Fruit fly (Drosophila melanogaster) whole organism, embryonic: ENCODE data around the gene CG14131.
A peak's percentile ranks its signal among the peaks of the same experiment; 100 is the strongest.

Source experiments
- Atf-2 ChIP-seq: fragments of 200-800 bp; sonication (Bioruptor generic); optimal IDR thresholded peaks from 2 replicates; lab custom pipeline; 2016; ENCODE audit warnings: missing biosample characterization, missing genetic modification characterization
- Atf6 ChIP-seq: fragments of 200-800 bp; sonication (Bioruptor generic); IDR thresholded peaks from 2 replicates; pipeline ENCODE4 v1.3.6; 2022; ENCODE audit warnings: missing biosample characterization, missing genetic modification characterization
- B-H1 ChIP-seq: fragments of 200-800 bp; sonication (Bioruptor generic); IDR thresholded peaks from 3 replicates; pipeline ENCODE4 v1.3.6; 2022; ENCODE audit warnings: missing biosample characterization, missing genetic modification characterization
- Bdp1 ChIP-seq: fragments of 200-800 bp; sonication (Bioruptor generic); optimal IDR thresholded peaks from 3 replicates; lab custom pipeline; 2016; ENCODE audit warnings: missing biosample characterization, missing genetic modification characterization
- CG1024 ChIP-seq: fragments of 200-800 bp; sonication (Bioruptor generic); IDR thresholded peaks from 2 replicates; pipeline ENCODE4 v1.3.6; 2022; ENCODE audit warnings: missing biosample characterization, missing genetic modification characterization
- CG11723 ChIP-seq: fragments of 200-800 bp; sonication (Bioruptor generic); optimal IDR thresholded peaks from 2 replicates; lab custom pipeline; 2017; ENCODE audit warnings: missing biosample characterization, mild to moderate bottlenecking, missing genetic modification characterization
- CG13287 ChIP-seq: fragments of 200-800 bp; sonication (Bioruptor generic); IDR thresholded peaks from 2 replicates; pipeline ENCODE4 v1.3.6; 2022; ENCODE audit warnings: missing biosample characterization, missing genetic modification characterization; ENCODE audit not compliant: partially characterized antibody
- CG14710 ChIP-seq: fragments of 200-800 bp; sonication (Bioruptor generic); optimal IDR thresholded peaks from 3 replicates; lab custom pipeline; 2019; ENCODE audit warnings: missing biosample characterization, mild to moderate bottlenecking, missing genetic modification characterization, moderate library complexity
- CG14860 ChIP-seq: fragments of 200-800 bp; sonication (Bioruptor generic); IDR thresholded peaks from 3 replicates; pipeline ENCODE4 v1.3.6; 2022; ENCODE audit warnings: missing biosample characterization, missing genetic modification characterization; ENCODE audit not compliant: partially characterized antibody
- CG15011 ChIP-seq: fragments of 200-800 bp; sonication (Bioruptor generic); optimal IDR thresholded peaks from 3 replicates; lab custom pipeline; 2018; ENCODE audit warnings: missing biosample characterization, mild to moderate bottlenecking, missing genetic modification characterization
- CG16813 ChIP-seq: fragments of 200-800 bp; sonication (Bioruptor generic); IDR thresholded peaks from 3 replicates; pipeline ENCODE4 v1.3.6; 2022; ENCODE audit warnings: missing biosample characterization, missing genetic modification characterization; ENCODE audit not compliant: partially characterized antibody
- CG17802 ChIP-seq: fragments of 200-800 bp; sonication (Bioruptor generic); optimal IDR thresholded peaks from 2 replicates; lab custom pipeline; 2018; ENCODE audit warnings: missing biosample characterization, mild to moderate bottlenecking, missing genetic modification characterization, moderate library complexity
- CG2712 ChIP-seq: fragments of 200-800 bp; optimal IDR thresholded peaks from 3 replicates; lab custom pipeline; 2019; ENCODE audit warnings: missing biosample characterization, mild to moderate bottlenecking, missing genetic modification characterization, moderate library complexity
- CG33213 ChIP-seq: fragments of 200-800 bp; sonication (Bioruptor generic); optimal IDR thresholded peaks from 3 replicates; lab custom pipeline; 2016; ENCODE audit warnings: missing biosample characterization, missing genetic modification characterization
- CG3407 ChIP-seq: fragments of 200-800 bp; sonication (Bioruptor generic); optimal IDR thresholded peaks from 2 replicates; lab custom pipeline; 2018; ENCODE audit warnings: missing biosample characterization, mild to moderate bottlenecking, missing genetic modification characterization
- CG3847 ChIP-seq: fragments of 200-800 bp; sonication (Bioruptor generic); IDR thresholded peaks from 2 replicates; pipeline ENCODE4 v1.3.6; 2022; ENCODE audit warnings: missing biosample characterization, missing genetic modification characterization
- CG4730 ChIP-seq: fragments of 200-800 bp; sonication (Bioruptor generic); IDR thresholded peaks from 2 replicates; pipeline ENCODE4 v1.3.6; 2022; ENCODE audit warnings: missing biosample characterization, missing genetic modification characterization
- CG6854 ChIP-seq: fragments of 200-800 bp; sonication (Bioruptor generic); optimal IDR thresholded peaks from 3 replicates; lab custom pipeline; 2017; ENCODE audit warnings: missing biosample characterization, mild to moderate bottlenecking, missing genetic modification characterization
- CG7372 ChIP-seq: fragments of 200-800 bp; sonication (Bioruptor generic); IDR thresholded peaks from 2 replicates; pipeline ENCODE4 v1.3.6; 2022; ENCODE audit warnings: missing biosample characterization, missing genetic modification characterization
- CG7963 ChIP-seq: fragments of 200-800 bp; sonication (Bioruptor generic); IDR thresholded peaks from 3 replicates; pipeline ENCODE4 v1.3.6; 2022; ENCODE audit warnings: missing biosample characterization, missing genetic modification characterization; ENCODE audit not compliant: partially characterized antibody
- CG8478 ChIP-seq: fragments of >200 bp; optimal IDR thresholded peaks from 2 replicates; lab custom pipeline; 2018
- Dll ChIP-seq: fragments of 200-800 bp; sonication (Bioruptor generic); IDR thresholded peaks from 4 replicates; pipeline ENCODE4 v1.3.6; 2022; ENCODE audit warnings: missing biosample characterization, missing genetic modification characterization; ENCODE audit not compliant: partially characterized antibody
- Doc2 ChIP-seq: fragments of 200-800 bp; sonication (Bioruptor generic); IDR thresholded peaks from 2 replicates; pipeline ENCODE4 v1.3.6; 2022; ENCODE audit warnings: missing biosample characterization, missing genetic modification characterization
- MESR4 ChIP-seq: fragments of 200-800 bp; sonication (Bioruptor generic); optimal IDR thresholded peaks from 2 replicates; lab custom pipeline; 2018; ENCODE audit warnings: missing biosample characterization, mild to moderate bottlenecking, missing genetic modification characterization, moderate library complexity
- NC2α ChIP-seq: fragments of 200-800 bp; sonication (Bioruptor generic); optimal IDR thresholded peaks from 2 replicates; lab custom pipeline; 2016; ENCODE audit warnings: missing biosample characterization, missing genetic modification characterization
- PHDP ChIP-seq: fragments of 200-800 bp; sonication (Bioruptor generic); optimal IDR thresholded peaks from 3 replicates; lab custom pipeline; 2018; ENCODE audit warnings: missing biosample characterization, mild to moderate bottlenecking, missing genetic modification characterization, moderate library complexity
- Ptx1 ChIP-seq: fragments of 200-800 bp; sonication (Bioruptor generic); IDR thresholded peaks from 2 replicates; pipeline ENCODE4 v1.3.6; 2022; ENCODE audit warnings: missing biosample characterization, missing genetic modification characterization
- Sry-β ChIP-seq: fragments of 200-800 bp; sonication (Bioruptor generic); optimal IDR thresholded peaks from 2 replicates; lab custom pipeline; 2018; ENCODE audit warnings: missing biosample characterization, mild to moderate bottlenecking, missing genetic modification characterization, moderate library complexity
- Taf1 ChIP-seq: fragments of 200-800 bp; sonication (Bioruptor generic); IDR thresholded peaks from 2 replicates; pipeline ENCODE4 v1.3.6; 2022; ENCODE audit warnings: missing biosample characterization, missing genetic modification characterization
- abd-A ChIP-seq: fragments of 200-800 bp; sonication (Bioruptor generic); optimal IDR thresholded peaks from 3 replicates; lab custom pipeline; 2019; ENCODE audit warnings: missing biosample characterization, mild to moderate bottlenecking, missing genetic modification characterization, moderate library complexity
- cas ChIP-seq: fragments of 200-800 bp; sonication (Bioruptor generic); IDR thresholded peaks from 2 replicates; pipeline ENCODE4 v1.3.6; 2022; ENCODE audit warnings: missing biosample characterization, missing genetic modification characterization
- cato ChIP-seq: fragments of 200-800 bp; sonication (Bioruptor generic); optimal IDR thresholded peaks from 2 replicates; lab custom pipeline; 2016; ENCODE audit warnings: missing biosample characterization, missing genetic modification characterization, borderline replicate concordance
- ems ChIP-seq: fragments of 200-800 bp; sonication (Bioruptor generic); optimal IDR thresholded peaks from 3 replicates; lab custom pipeline; 2016; ENCODE audit warnings: missing biosample characterization, missing genetic modification characterization
- fru ChIP-seq: fragments of >200 bp; optimal IDR thresholded peaks from 2 replicates; lab custom pipeline; 2017
- ham ChIP-seq: fragments of 200-800 bp; sonication (Bioruptor generic); IDR thresholded peaks from 2 replicates; pipeline ENCODE4 v1.3.6; 2022; ENCODE audit warnings: missing biosample characterization, missing genetic modification characterization
- ind ChIP-seq: fragments of 200-800 bp; sonication (Bioruptor generic); optimal IDR thresholded peaks from 3 replicates; lab custom pipeline; 2016; ENCODE audit warnings: missing biosample characterization, missing genetic modification characterization
- kay ChIP-seq: fragments of 200-800 bp; sonication (Bioruptor generic); optimal IDR thresholded peaks from 2 replicates; lab custom pipeline; 2016; ENCODE audit warnings: missing biosample characterization, missing genetic modification characterization
- ken ChIP-seq: fragments of 200-800 bp; sonication (Bioruptor generic); IDR thresholded peaks from 3 replicates; pipeline ENCODE4 v1.3.6; 2022; ENCODE audit warnings: missing biosample characterization, missing genetic modification characterization
- lab ChIP-seq: fragments of 200-800 bp; sonication (Bioruptor generic); optimal IDR thresholded peaks from 3 replicates; lab custom pipeline; 2017; ENCODE audit warnings: missing biosample characterization, missing genetic modification characterization, mild to moderate bottlenecking, moderate library complexity, missing genetic modification reagents
- lov ChIP-seq, 2 experiments: fragments of 200-800 bp in 1 of 2; fragments of >200 bp in 1 of 2; sonication (Bioruptor generic) in 1 of 2; IDR thresholded peaks in 1 of 2; optimal IDR thresholded peaks in 1 of 2; 2 replicates in 1 of 2; 3 replicates in 1 of 2; pipeline versions ENCODE4 v1.3.6 to Lab custom; 2017 to 2022; ENCODE audit warnings: missing biosample characterization in 1 of 2, missing genetic modification characterization in 1 of 2
- onecut ChIP-seq: fragments of 200-800 bp; sonication (Bioruptor generic); IDR thresholded peaks from 2 replicates; pipeline ENCODE4 v1.3.6; 2022; ENCODE audit warnings: missing biosample characterization, missing genetic modification characterization
- prd ChIP-seq, 3 experiments: fragments of >200 bp in 2 of 3; fragments of 200-800 bp in 1 of 3; sonication (Bioruptor generic) in 1 of 3; optimal IDR thresholded peaks in 2 of 3; IDR thresholded peaks in 1 of 3; 2 replicates in 2 of 3; 3 replicates in 1 of 3; pipeline versions ENCODE4 v1.3.6 to Lab custom; 2017 to 2022; ENCODE audit warnings: missing biosample characterization in 1 of 3, missing genetic modification characterization in 1 of 3
- repo ChIP-seq: fragments of 200-800 bp; sonication (Bioruptor generic); optimal IDR thresholded peaks from 2 replicates; lab custom pipeline; 2016; ENCODE audit warnings: missing biosample characterization, missing genetic modification characterization
- schlank ChIP-seq: fragments of 200-800 bp; sonication (Bioruptor generic); optimal IDR thresholded peaks from 2 replicates; lab custom pipeline; 2018; ENCODE audit warnings: missing biosample characterization, mild to moderate bottlenecking, missing genetic modification characterization
- shn ChIP-seq: fragments of 200-800 bp; sonication (Bioruptor generic); optimal IDR thresholded peaks from 3 replicates; lab custom pipeline; 2016; ENCODE audit warnings: missing biosample characterization, missing genetic modification characterization
- so ChIP-seq: fragments of 200-800 bp; sonication (Bioruptor generic); IDR thresholded peaks from 3 replicates; pipeline ENCODE4 v1.3.6; 2022; ENCODE audit warnings: missing biosample characterization, missing genetic modification characterization
- ssp ChIP-seq: fragments of 200-800 bp; sonication (Bioruptor generic); IDR thresholded peaks from 2 replicates; pipeline ENCODE4 v1.3.6; 2022; ENCODE audit warnings: missing biosample characterization, missing genetic modification characterization
- stc ChIP-seq: fragments of 200-800 bp; sonication (Bioruptor generic); IDR thresholded peaks from 2 replicates; pipeline ENCODE4 v1.3.6; 2022; ENCODE audit warnings: missing biosample characterization, missing genetic modification characterization
- tio ChIP-seq: fragments of 200-800 bp; sonication (Bioruptor generic); optimal IDR thresholded peaks from 2 replicates; lab custom pipeline; 2017; ENCODE audit warnings: missing biosample characterization, missing genetic modification characterization, inconsistent platforms
- ttk ChIP-seq: fragments of 200-800 bp; sonication (Bioruptor generic); IDR thresholded peaks from 2 replicates; pipeline ENCODE4 v2.1.2; 2022; ENCODE audit warnings: missing biosample characterization, missing genetic modification characterization
- zen ChIP-seq: fragments of 200-800 bp; sonication (Bioruptor generic); optimal IDR thresholded peaks from 3 replicates; lab custom pipeline; 2018; ENCODE audit warnings: missing biosample characterization, mild to moderate bottlenecking, missing genetic modification characterization, moderate library complexity

The CG14131 gene

dm6 chr3L:11825560-11826153, 48.8 kb downstream of the CG14131 start, which contains the start of gene CG32095 (continued):
- TF ChIP-seq CG4730 (no peak), ssp (GFP tag; lab: Robert Waterston, UW) (no peak), kay (no peak), onecut (GFP tag; lab: Robert Waterston, UW) (no peak), CG13287 (peak; percentile 90), CG33213 (GFP tag; lab: Kevin White, UChicago) (no peak), ems (GFP tag; lab: Kevin White, UChicago) (no peak), CG6854 (no peak), Doc2 (GFP tag; lab: Robert Waterston, UW) (no peak), NC2α (GFP tag; lab: Kevin White, UChicago) (no peak), Atf-2 (GFP tag; lab: Kevin White, UChicago) (no peak), tio (no peak), CG14710 (tag; lab: Kevin White, UChicago) (peak; percentile 17), Bdp1 (GFP tag; lab: Kevin White, UChicago) (no peak), ken (no peak), Sry-β (no peak), PHDP (no peak), stc (no peak), CG17802 (tag; lab: Kevin White, UChicago) (no peak), CG11723 (GFP tag; lab: Kevin White, UChicago) (no peak), abd-A (tag; lab: Kevin White, UChicago) (no peak), shn (GFP tag; lab: Kevin White, UChicago) (no peak), zen (tag; lab: Kevin White, UChicago) (no peak), ham (GFP tag; lab: Robert Waterston, UW) (no peak), CG15011 (no peak), CG3847 (no peak), ttk (no peak), CG1024 (GFP tag; lab: Robert Waterston, UW) (no peak), Dll (GFP tag; lab: Robert Waterston, UW) (peak; percentile 88), Ptx1 (GFP tag; lab: Robert Waterston, UW) (no peak), CG2712 (tag; lab: Kevin White, UChicago) (peak; percentile 11), B-H1 (GFP tag; lab: Robert Waterston, UW) (no peak), CG8478 (no peak), CG3407 (no peak), lov (optimal IDR thresholded peaks at IDR 0.05; lab: Kevin White, UChicago) (no peak), lov (GFP tag; IDR thresholded peaks at IDR 0.05; lab: Robert Waterston, UW) (no peak), repo (no peak), CG16813 (GFP tag; lab: Robert Waterston, UW) (peak; percentile 76), lab (GFP tag; lab: Kevin White, UChicago) (no peak), cato (no peak), MESR4 (GFP tag; lab: Kevin White, UChicago) (peak; percentile 40), Atf6 (GFP tag; lab: Robert Waterston, UW) (no peak), prd (optimal IDR thresholded peaks at IDR 0.05; lab: Kevin White, UChicago) (no peak), prd (GFP tag; IDR thresholded peaks at IDR 0.05; lab: Robert Waterston, UW) (no peak), fru (lab: Kevin White, UChicago) (no peak), schlank (tag; lab: Kevin White, UChicago) (no peak), cas (no peak), Taf1 (GFP tag; lab: Robert Waterston, UW) (no peak), so (GFP tag; lab: Robert Waterston, UW) (no peak), CG7963 (peak; percentile 57; the same call in 2 of the 3 replicates), ind (GFP tag; lab: Kevin White, UChicago) (no peak), CG7372 (GFP tag; lab: Robert Waterston, UW) (no peak), CG14860 (GFP tag; lab: Robert Waterston, UW) (peak; percentile 70; the same call in 2 of the 3 replicates)
